Worm (Caenorhabditis elegans): Measurements from ENCODE around the gene T01B7.13.

The T01B7.13 gene

ce11 chrII:8743379-8744173 lies 28.4 kb downstream of the T01B7.13 start, which contains the start of gene mak-1:
Gene mak-1 (plus strand): TSS chrII:8744071.
- TF ChIP-seq Y116A8C.19 (tag; optimal IDR thresholded peaks at IDR 0.05; ENCODE audit: borderline replicate concordance) (no peak), nhr-77 (tag; optimal IDR thresholded peaks at IDR 0.05) (no peak), pax-3 (tag; optimal IDR thresholded peaks at IDR 0.05) (no peak), mep-1 (tag; optimal IDR thresholded peaks at IDR 0.05) (peak; percentile 2), F16B12.6 (tag; optimal IDR thresholded peaks at IDR 0.05) (no peak), fos-1 (tag; optimal IDR thresholded peaks at IDR 0.05) (no peak), C16A3.4 (tag; optimal IDR thresholded peaks at IDR 0.05) (no peak), sup-37 (GFP tag; optimal IDR thresholded peaks at IDR 0.05) (no peak), lin-39 (tag; optimal IDR thresholded peaks at IDR 0.05) (no peak), isw-1 (GFP tag; IDR thresholded peaks at IDR 0.05) (no peak), lin-15B (tag; optimal IDR thresholded peaks at IDR 0.05) (no peak), snu-23 (GFP tag; optimal IDR thresholded peaks at IDR 0.05) (peak; percentile 67), ets-5 (GFP tag; IDR thresholded peaks at IDR 0.05) (no peak), unc-130 (tag; optimal IDR thresholded peaks at IDR 0.05) (peak; percentile 17), ceh-8 (GFP tag; optimal IDR thresholded peaks at IDR 0.05) (no peak), hlh-4 (tag; optimal IDR thresholded peaks at IDR 0.05) (no peak), unc-98 (GFP tag; IDR thresholded peaks at IDR 0.05) (no peak), aly-2 (tag; optimal IDR thresholded peaks at IDR 0.05) (no peak), tbx-2 (tag; optimal IDR thresholded peaks at IDR 0.05) (peak; percentile 47), dpl-1 (GFP tag; optimal IDR thresholded peaks at IDR 0.05) (peak in 1 of 3 experiments; percentile 24), unc-86 (tag; optimal IDR thresholded peaks at IDR 0.05) (no peak), sox-4 (tag; optimal IDR thresholded peaks at IDR 0.05) (no peak), lin-14 (GFP tag; optimal IDR thresholded peaks at IDR 0.05) (peak; percentile 2), nhr-47 (tag; optimal IDR thresholded peaks at IDR 0.05) (peak; percentile 22), zag-1 (tag; optimal IDR thresholded peaks at IDR 0.05) (no peak), ceh-63 (GFP tag; optimal IDR thresholded peaks at IDR 0.05) (no peak), lin-13 (GFP tag; optimal IDR thresholded peaks at IDR 0.05) (no peak), ceh-82 (tag; optimal IDR thresholded peaks at IDR 0.05) (no peak), blmp-1 (tag; optimal IDR thresholded peaks at IDR 0.05) (peak; percentile 56), ceh-88 (GFP tag; IDR thresholded peaks at IDR 0.05) (no peak), ces-1 (GFP tag; optimal IDR thresholded peaks at IDR 0.05) (no peak), pag-3 (tag; optimal IDR thresholded peaks at IDR 0.05; ENCODE audit: borderline replicate concordance, insufficient read depth) (no peak), aha-1 (tag; optimal IDR thresholded peaks at IDR 0.05) (no peak), mef-2 (tag; optimal IDR thresholded peaks at IDR 0.05) (no peak), egl-27 (tag; optimal IDR thresholded peaks at IDR 0.05) (no peak), lin-35 (GFP tag; optimal IDR thresholded peaks at IDR 0.05) (peak; percentile 26 to 56), unc-30 (tag; optimal IDR thresholded peaks at IDR 0.05) (no peak), nhr-11 (tag; optimal IDR thresholded peaks at IDR 0.05) (no peak), jun-1 (tag; optimal IDR thresholded peaks at IDR 0.05) (no peak), C04F5.9 (tag; optimal IDR thresholded peaks at IDR 0.05) (no peak), nhr-90 (tag; optimal IDR thresholded peaks at IDR 0.05; ENCODE audit: poor library complexity) (peak; percentile 39), nhr-84 (tag; optimal IDR thresholded peaks at IDR 0.05) (no peak), mdl-1 (tag; optimal IDR thresholded peaks at IDR 0.05) (peak in 1 of 2 experiments; percentile 65), fkh-8 (tag; optimal IDR thresholded peaks at IDR 0.05) (no peak), ceh-90 (tag; optimal IDR thresholded peaks at IDR 0.05) (no peak), lir-3 (tag; optimal IDR thresholded peaks at IDR 0.05; ENCODE audit: poor library complexity) (peak; percentile 42), nhr-85 (tag) (peak; percentile 86), snpc-4 (tag; optimal IDR thresholded peaks at IDR 0.05) (no peak), nhr-19 (GFP tag; conservative IDR thresholded peaks at IDR 0.05) (peak; percentile 61), fkh-4 (tag; optimal IDR thresholded peaks at IDR 0.05; ENCODE audit: borderline replicate concordance) (no peak), fkh-10 (GFP tag; optimal IDR thresholded peaks at IDR 0.05) (no peak), xbp-1 (tag; optimal IDR thresholded peaks at IDR 0.05) (peak; percentile 17)

Data from whole organism, L1 larva.